1 fruit fly cellular context compared by ENCODE assay signal in the genomic region with DNA sequence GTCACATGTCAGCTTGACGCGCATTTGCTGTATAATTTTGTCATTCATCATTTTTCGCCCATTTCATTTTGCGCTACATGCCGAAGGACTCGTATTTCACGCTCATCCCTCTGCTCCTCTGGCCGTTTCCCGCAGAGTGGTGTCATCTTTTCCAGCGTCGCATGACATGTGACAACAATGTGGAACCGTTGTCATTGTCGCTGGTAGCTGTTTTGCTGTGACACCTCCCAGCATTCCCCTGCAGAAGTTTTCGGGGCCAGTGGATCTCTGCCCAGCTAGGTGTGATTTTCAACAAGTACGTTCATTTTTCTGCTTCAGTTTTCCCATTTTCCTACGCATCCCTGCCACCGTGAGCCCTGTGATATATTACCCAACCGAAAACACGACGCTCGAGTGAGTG.
A peak's percentile ranks its signal among the peaks of the same experiment; 100 is the strongest.
TF ChIP-seq lines count a peak whose summit lies in the region.

No protein-coding gene starts in this region.

TF ChIP-seq in whole organism, embryonic, 481 proteins besides CTCF, POLR2A, EP300 and RAD21 (continued from another document):
- TF ChIP-seq CG3065 (GFP tag; optimal IDR thresholded peaks at IDR 0.05; lab: Kevin White, UChicago) (no peak), fd102C (GFP tag; optimal IDR thresholded peaks at IDR 0.05; lab: Kevin White, UChicago) (no peak), Elba2 (GFP tag; optimal IDR thresholded peaks at IDR 0.05; lab: Kevin White, UChicago) (no peak), lab (GFP tag; optimal IDR thresholded peaks at IDR 0.05; lab: Kevin White, UChicago) (peak; percentile 47)
TF ChIP-seq in whole organism, embryonic: peak in this region for 14.
